Fruit fly (Drosophila melanogaster) S2 (cell line): Measurements from ENCODE around the gene mip130.

ENCODE experiments used
- CG8478 ChIP-seq: fragments of >200 bp; optimal IDR thresholded peaks from 2 replicates; lab custom pipeline; 2018
- CTCF ChIP-seq, 2 experiments: fragments of >200 bp; optimal IDR thresholded peaks; 2 replicates each; lab custom pipeline; 2018

mip130 gene

dm6 chrX:1944245-1945114 is 36.4 kb downstream of the mip130 start:
- TF ChIP-seq CG8478 = no peak
- no peak for TF ChIP-seq CTCF (optimal IDR thresholded peaks at IDR 0.05; lab: Kevin White, UChicago)

dm6 chrX:1945241-1945640 is 37.2 kb downstream of the mip130 start:
- TF ChIP-seq CG8478 (no peak), CTCF (optimal IDR thresholded peaks at IDR 0.05; lab: Kevin White, UChicago) (no peak)

- TF ChIP-seq CG8478 (no peak), CTCF (optimal IDR thresholded peaks at IDR 0.05; lab: Kevin White, UChicago) (no peak)
These were observed 39.3 kb downstream of the mip130 start for dm6 chrX:1947178-1947872.

dm6 chrX:1947900-1948374 is 39.9 kb downstream of the mip130 start:
- no peak for TF ChIP-seq CG8478
- TF ChIP-seq CTCF (optimal IDR thresholded peaks at IDR 0.05; lab: Kevin White, UChicago) = no peak

- no peak for TF ChIP-seq CTCF (optimal IDR thresholded peaks at IDR 0.05; lab: Kevin White, UChicago)
- TF ChIP-seq CG8478 = no peak
These were observed 40.5 kb downstream of the mip130 start for dm6 chrX:1948508-1949065.

- TF ChIP-seq CG8478 (no peak), CTCF (optimal IDR thresholded peaks at IDR 0.05; lab: Kevin White, UChicago) (no peak)
These were observed 41.6 kb downstream of the mip130 start for dm6 chrX:1949598-1949997.

- TF ChIP-seq CTCF (optimal IDR thresholded peaks at IDR 0.05; lab: Kevin White, UChicago) (no peak), CG8478 (no peak)
These were observed 42.3 kb downstream of the mip130 start for dm6 chrX:1950311-1950710.

dm6 chrX:1951391-1952066 is 43.5 kb downstream of the mip130 start:
- TF ChIP-seq CTCF (optimal IDR thresholded peaks at IDR 0.05; lab: Kevin White, UChicago) (no peak), CG8478 (no peak)

- TF ChIP-seq CTCF (optimal IDR thresholded peaks at IDR 0.05; lab: Kevin White, UChicago) (peak; percentile 99 to 100), CG8478 (no peak)
These were observed 44.9 kb downstream of the mip130 start for dm6 chrX:1952898-1953297.

- TF ChIP-seq CG8478 (no peak), CTCF (optimal IDR thresholded peaks at IDR 0.05; lab: Kevin White, UChicago) (no peak)
These were observed 55.2 kb downstream of the mip130 start for dm6 chrX:1963192-1963590.

- TF ChIP-seq CTCF (optimal IDR thresholded peaks at IDR 0.05; lab: Kevin White, UChicago) = no peak
- TF ChIP-seq CG8478 = no peak
These were observed 55.7 kb downstream of the mip130 start for dm6 chrX:1963591-1964216.

- TF ChIP-seq CG8478 = no peak
- TF ChIP-seq CTCF (optimal IDR thresholded peaks at IDR 0.05; lab: Kevin White, UChicago) = no peak
These were observed 56.6 kb downstream of the mip130 start for dm6 chrX:1964409-1965345.

- no peak for TF ChIP-seq CTCF (optimal IDR thresholded peaks at IDR 0.05; lab: Kevin White, UChicago)
- no peak for TF ChIP-seq CG8478
These were observed 57.5 kb downstream of the mip130 start for dm6 chrX:1965512-1965911.
